Fruit fly (Drosophila melanogaster): ENCODE data around the gene tna.

tna gene

DNA sequence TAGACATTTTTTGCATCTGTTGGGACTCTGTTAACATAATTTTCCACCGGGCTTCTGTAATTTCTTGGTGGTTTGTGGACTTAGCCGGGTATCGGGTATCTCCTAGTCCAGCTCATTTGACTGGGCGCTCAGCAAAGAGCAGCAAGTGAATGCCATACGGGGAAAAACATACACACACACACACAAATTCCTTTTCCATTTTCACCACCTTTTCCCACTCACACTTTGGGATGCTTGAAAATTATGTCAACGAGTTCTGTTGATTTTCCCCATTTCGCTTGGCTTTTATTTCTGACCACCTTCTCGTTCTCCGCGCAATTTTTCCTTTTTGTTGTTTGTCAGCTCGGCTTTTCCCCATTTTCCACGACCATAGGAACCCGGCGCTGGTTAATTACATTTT, 23.4 kb upstream of the tna start:
- TF ChIP-seq noc (tag; optimal IDR thresholded peaks at IDR 0.05), result no peak

DNA sequence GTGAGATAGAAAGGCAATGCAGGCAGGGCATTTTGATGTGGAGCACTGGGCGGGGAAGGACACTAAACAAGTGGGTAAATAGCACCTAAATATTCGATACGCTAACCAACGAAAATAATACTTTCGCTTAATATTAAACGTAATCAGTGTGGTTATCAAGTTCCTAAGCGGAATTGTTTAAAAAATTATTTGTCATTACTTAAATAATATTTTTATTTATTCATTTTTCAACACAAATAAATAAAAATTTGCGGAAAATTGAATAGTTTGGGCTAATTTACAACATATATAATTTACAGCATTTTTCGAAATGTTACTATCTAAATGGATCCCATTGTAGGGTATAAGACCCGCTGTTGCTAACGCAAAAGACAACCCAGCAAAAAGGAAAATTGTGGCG, 22.4 kb upstream of the tna start:
- no peak for TF ChIP-seq noc (tag; optimal IDR thresholded peaks at IDR 0.05)

DNA sequence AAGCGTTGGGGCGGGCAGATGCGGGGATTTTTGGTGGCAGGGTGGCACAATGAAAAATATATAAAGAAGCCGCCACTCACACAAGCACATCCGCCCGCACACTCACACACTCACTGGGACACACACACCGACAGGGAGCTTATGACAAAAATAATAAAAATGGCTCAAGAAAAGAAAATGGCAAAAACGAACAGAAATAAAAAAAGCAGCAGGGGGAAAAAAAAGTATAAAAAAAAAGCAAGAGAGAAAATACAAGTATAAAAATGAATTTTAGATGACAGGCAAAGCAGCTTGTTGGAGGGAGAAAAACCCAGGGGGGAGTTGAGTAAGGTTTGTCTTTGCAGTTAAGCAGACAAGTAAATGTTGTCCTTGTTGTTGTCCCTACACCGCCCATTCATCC, 21.4 kb upstream of the tna start:
- no peak for TF ChIP-seq noc (tag; optimal IDR thresholded peaks at IDR 0.05)

DNA sequence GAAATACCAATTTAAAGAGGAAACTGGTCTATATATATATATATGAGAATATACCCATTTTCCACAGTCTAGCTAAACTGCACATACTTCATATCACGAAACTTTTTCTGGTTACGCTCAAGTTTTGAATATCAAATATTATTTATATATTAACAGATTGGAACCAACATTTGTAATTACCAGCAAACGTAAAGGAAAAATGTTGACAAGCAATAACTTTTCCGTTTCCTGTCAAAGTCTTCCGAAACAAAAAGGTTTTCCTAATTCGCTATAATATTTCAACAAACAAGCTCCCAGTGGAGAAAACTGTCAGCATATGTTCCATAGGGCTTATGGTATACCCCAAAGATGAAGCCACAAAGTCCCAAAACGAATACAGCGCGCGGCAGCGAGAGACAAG, 20.8 kb upstream of the tna start, which contains the start of gene CG42831:
Gene CG42831 (plus strand): TSS at position 301 of the 400 bp plus-strand sequence.
- TF ChIP-seq noc (tag; optimal IDR thresholded peaks at IDR 0.05), result no peak

DNA sequence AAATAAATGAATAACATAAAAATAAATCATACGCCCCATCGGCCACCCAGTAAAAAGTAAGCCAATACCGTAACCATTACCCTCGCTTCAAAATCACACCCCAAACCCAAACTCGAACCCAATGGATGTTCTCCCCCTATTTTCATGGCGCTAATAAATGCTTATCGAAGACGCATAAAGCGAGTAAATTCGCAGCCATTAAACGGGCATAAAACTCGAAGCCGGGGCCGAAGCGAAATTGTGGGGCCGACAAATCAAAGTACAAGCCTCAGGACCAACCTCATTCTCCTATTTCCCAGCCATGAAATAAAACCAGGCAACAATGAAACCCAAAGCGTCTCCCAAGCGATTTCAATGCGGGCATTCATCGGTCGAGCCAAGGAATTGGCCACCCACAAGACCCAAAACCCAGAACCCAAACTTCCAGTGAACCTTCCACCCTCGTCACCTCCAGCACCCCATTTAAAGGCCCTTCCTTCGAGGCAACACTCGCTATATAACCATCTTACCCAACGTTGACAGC, 20.3 kb upstream of the tna start:
- no peak for TF ChIP-seq noc (tag; optimal IDR thresholded peaks at IDR 0.05)

DNA sequence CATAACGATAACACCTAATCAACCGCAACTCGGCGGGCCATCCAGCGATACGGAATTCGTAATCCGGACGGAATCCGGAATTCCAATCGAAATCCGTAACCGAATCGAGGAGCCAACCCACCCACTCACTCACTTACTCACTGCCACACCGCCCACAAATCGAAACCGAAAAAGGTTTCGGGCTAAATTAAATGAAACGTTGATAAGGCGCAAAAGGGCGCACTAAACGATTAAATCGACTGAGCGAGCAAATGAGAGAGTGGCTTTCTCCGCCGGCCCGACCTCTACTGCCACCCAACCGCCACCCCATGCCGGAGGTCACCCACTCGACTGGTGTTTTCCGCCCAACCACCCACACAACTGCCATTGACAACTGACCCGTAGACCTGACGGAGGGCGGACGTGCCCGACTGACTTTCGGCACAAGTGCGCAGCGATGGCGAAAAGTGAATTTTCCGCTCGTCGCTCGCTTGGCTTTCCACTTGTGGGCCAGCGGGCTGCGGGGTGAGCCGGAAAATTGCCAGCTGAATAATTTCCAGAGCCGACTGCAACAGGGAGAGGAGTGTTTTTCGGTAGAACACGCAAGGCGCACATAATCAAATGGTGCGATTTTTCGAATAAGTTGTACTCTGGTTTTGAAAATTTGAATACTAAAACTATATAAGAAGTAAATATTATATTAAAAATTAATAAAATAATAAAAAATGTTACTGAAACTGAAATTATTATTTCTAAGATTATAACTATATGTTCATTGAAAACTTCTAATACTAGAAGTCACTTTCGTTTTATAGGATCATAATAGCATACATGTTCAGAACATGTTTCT, 18.4 kb upstream of the tna start:
- no peak for TF ChIP-seq noc (tag; optimal IDR thresholded peaks at IDR 0.05)

DNA sequence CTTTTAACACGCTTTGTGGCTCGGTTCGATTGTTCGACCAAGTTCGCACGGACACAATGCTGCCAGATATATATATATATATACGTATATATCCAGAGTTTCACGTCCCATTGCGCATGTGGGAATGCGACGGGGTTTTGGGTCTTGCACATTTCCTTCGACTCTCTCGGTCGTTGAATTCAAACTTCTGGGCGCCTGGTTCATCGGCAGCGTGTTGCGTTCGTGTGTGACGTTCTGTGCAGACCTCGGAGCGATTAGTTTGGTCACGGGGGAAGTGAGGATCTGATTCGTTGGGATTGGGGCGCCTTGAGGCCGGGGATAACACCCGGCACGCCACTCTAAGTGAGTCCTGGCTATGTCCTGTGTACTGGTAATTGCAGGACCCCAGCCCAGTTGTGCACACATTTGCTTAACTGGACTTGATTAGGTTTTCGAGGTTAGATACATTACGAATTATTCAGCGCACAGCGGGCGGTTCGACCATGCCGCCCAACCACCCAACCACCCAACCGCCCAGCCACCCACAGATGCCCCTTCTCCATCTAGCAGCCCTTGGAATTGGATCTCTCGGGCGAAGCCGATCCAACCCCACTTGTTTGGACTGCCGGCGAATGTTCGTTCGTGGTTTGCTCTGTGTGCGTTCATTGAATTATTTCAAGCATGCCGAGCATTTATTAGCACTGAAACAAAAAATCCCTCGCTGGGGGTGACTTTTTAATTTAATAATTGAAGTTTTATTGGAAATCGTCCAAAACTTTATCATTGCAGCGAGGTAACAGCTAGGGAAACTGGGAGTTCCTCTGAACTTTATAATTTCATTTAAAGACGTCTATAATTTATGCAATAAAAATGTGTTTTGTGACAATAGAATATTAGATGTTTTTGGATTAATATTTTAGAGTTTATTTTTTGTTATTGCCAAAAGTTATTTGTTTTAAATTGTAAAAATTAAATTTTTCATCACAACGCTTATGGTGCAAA, 17.4 kb upstream of the tna start:
- TF ChIP-seq noc (tag; optimal IDR thresholded peaks at IDR 0.05), result no peak

DNA sequence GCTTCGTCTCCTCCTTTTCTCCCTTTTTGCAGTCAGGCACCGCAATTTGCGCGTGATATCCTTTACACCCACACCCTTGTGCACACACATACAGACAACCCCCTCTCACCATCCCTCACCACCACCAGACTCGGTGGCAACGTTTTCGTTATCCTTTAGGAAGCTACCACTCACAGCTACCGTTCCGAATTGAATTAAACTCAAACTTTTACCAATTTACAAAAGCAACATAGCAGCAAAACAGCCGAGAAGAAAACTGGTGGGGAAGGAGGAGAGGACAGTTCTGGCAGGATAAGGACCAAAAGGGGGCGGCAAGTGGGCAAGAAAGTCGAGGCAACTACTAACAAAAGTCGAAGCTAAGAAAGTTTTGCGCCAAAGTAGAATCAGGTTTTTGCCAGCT, 13.9 kb upstream of the tna start:
- TF ChIP-seq noc (tag; optimal IDR thresholded peaks at IDR 0.05), result no peak

DNA sequence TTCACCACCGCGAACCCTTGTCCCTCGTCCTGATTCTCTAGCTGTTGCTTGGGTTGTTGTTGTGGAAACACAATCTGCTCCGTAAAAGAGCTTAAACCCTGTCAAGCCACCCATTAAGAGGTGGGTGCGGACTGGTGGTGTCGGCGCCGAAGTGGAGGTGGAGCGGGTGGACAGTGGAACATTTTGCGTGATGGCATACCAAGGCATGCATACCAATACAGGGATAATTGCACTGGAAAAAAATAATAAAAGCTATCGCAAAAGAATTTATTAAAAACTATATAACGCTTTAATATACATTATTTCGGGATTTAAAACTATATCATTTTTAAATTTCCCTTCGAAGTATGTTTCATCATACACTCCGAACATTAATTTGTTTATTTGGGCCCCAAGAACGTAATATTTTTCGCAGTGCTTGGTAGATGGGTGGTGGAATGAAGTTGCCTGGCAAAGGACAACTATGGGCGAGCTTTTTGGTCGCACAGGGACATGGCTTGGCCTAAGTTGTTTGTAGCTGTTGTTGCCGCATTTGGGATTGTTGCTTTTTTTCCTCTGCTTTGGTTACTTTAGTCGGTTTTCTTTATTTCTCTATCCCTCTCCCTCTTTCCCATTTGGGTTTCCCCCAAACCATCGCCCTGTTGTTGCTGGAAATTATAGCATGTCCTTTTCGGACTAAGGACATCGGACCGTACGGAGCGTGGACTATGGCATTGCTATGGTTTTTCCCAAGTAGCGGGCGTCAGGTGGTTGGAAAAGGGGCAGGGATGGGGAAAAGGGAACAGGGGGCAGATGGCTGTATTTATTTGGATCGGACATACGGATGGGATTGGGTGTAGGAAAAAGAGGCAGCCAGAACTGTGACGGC, 12.7 kb upstream of the tna start:
- TF ChIP-seq noc (tag; optimal IDR thresholded peaks at IDR 0.05), result no peak

DNA sequence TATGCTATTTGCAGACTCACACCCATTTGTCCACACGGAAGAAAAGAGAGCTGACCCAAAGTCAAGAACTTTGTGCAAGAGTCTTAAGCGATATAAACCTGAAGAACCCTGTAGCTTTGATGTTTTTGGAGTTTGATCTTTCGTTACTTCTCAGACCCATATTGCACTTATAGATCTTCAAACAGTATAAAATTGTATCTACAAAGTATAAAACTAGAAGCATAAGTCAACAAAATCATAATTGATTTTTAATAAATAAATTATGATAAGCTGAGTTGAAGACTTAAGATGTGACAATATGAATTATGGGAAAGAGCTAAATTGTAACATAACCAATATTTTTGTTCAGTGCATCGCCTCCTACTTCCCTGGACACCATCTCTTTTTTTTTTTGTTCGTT, 8.0 kb upstream of the tna start:
- no peak for TF ChIP-seq noc (tag; optimal IDR thresholded peaks at IDR 0.05)

DNA sequence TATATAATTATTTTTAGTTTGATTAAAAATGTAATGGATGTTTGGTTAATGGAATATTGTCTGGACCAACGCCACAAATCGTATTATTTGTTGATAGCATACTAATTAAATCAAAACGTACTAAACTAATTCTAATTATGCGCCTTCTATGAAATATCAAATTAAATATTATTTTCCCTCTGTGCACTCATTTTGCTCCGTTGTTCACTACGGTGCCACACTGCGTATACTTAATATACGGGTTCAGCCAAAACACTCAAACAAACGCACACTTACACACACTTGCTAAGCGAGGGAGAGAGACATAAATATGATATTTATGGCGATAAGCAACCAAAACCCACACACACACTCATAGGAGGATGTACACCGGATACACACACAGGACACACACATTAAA, 6.2 kb upstream of the tna start:
- no peak for TF ChIP-seq noc (tag; optimal IDR thresholded peaks at IDR 0.05)

DNA sequence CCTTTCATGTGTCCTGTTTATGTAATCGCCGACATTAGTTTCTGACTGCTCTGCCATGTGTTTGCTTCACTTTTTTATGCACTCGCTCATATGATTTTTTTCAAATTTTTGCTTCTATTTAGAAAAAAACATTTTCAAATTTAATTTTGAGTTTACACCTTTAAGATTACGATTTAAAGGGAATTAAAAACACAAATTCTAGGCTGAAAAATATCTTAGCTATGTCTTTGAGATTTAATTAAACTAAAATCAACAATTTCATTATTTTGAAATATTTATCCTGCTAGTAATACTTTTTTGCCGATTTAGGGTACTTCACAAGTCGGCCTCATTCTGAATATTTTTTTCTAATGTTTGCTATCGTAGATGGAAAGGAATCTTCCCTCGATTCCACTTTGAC, 2.1 kb upstream of the tna start:
- no peak for TF ChIP-seq noc (tag; optimal IDR thresholded peaks at IDR 0.05)

DNA sequence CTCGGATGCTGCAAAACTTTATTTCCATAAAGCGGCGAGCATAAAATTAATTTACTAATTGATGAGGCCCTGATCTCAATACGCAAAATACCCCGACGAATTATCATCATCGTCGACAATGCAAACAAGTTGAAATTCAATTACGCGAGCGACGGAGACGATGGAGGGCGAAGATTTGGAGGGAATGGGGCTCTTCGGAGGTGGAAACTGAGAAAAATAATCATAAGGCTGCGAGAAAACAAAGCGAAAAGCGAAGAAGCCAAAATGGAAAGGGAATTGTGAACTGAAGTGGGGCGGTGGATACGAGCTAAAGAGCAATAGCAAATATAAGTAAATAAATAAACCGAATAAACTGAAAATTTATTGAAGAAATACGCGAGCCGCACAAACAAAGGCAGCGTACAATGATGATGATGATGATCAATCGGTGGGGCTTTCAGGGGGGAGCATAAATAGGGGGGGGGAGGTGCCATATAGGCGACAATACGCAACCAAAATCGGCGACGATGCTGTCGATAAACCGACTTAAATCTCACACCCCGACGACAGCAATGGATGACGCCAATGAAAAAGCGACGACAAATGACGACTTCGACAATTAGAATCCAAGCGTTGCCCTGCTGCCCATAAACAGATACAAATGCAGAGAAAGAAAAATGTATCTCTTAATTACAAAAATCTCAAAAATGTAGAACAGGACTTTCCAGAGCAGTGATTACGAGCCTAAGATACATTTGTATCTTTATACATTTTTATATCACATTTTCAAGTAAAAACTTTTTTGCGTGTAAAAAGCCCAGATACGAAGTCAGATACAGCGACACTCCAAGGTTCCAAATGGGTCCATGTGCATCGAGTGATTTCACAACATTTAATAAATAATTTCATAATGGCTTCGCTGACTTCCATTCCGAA, 2.8 kb downstream of the tna start:
- TF ChIP-seq noc (tag; optimal IDR thresholded peaks at IDR 0.05), result no peak

DNA sequence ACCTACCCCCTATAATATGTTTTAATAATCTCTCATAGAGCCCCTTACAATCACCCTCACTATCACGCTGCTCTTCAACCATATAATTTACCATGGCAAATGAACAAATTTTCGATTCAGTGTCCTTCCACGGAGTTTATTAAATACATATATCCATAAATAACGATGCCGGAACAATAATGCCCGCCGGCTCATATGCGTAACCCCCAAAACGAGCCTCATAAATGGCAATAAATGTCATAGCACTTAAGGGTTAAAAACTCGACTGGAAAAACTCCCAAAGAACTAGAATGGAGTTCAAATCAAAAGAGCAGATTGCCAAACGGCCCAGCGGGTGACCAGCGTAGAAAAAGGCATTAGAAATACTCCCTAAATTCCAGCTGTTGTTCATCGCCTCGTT, 5.5 kb downstream of the tna start:
- no peak for TF ChIP-seq noc (tag; optimal IDR thresholded peaks at IDR 0.05)

Measured in whole organism, larva.